Fruit fly (Drosophila melanogaster): Measurements from ENCODE around the gene stx.

Gene stx

dm6 chrX:10740953-10741500, 3.7 kb downstream of the stx start (continued):
- TF ChIP-seq acj6 (GFP tag; optimal IDR thresholded peaks at IDR 0.05) (no peak), CG11902 (GFP tag; optimal IDR thresholded peaks at IDR 0.05) (no peak), Lpt (GFP tag; optimal IDR thresholded peaks at IDR 0.05) (no peak), Sox14 (GFP tag; optimal IDR thresholded peaks at IDR 0.05) (no peak), Eip78C (GFP tag) (peak; percentile 83), Sox102F (GFP tag; optimal IDR thresholded peaks at IDR 0.05) (no peak), Eip75B (GFP tag; optimal IDR thresholded peaks at IDR 0.05) (peak; percentile 60), dac (GFP tag; optimal IDR thresholded peaks at IDR 0.05) (no peak), lz (GFP tag; optimal IDR thresholded peaks at IDR 0.05) (no peak), dsx (GFP tag; optimal IDR thresholded peaks at IDR 0.05; ENCODE audit: poor library complexity, severe bottlenecking) (no peak), Hr38 (GFP tag; optimal IDR thresholded peaks at IDR 0.05) (no peak), achi (GFP tag; optimal IDR thresholded peaks at IDR 0.05) (no peak), Met (GFP tag; optimal IDR thresholded peaks at IDR 0.05) (peak; percentile 46), Smox (GFP tag; optimal IDR thresholded peaks at IDR 0.05) (no peak), CG34406 (GFP tag; optimal IDR thresholded peaks at IDR 0.05) (peak; percentile 15)

dm6 chrX:10739614-10740436, 4.9 kb downstream of the stx start:
- peak; percentile 59 for TF ChIP-seq fkh (GFP tag; optimal IDR thresholded peaks at IDR 0.05)
- no peak for TF ChIP-seq CG11294 (GFP tag; IDR thresholded peaks at IDR 0.05)
- no peak for TF ChIP-seq CG4318 (GFP tag; optimal IDR thresholded peaks at IDR 0.05)
- TF ChIP-seq lz (GFP tag; optimal IDR thresholded peaks at IDR 0.05) = no peak
- peak; percentile 50 for TF ChIP-seq vri (GFP tag; optimal IDR thresholded peaks at IDR 0.05)
- TF ChIP-seq Smox (GFP tag; optimal IDR thresholded peaks at IDR 0.05) = no peak
- TF ChIP-seq salr (GFP tag; optimal IDR thresholded peaks at IDR 0.05) = no peak
- TF ChIP-seq pdm3 (GFP tag; optimal IDR thresholded peaks at IDR 0.05) = no peak
- no peak for TF ChIP-seq dac (GFP tag; optimal IDR thresholded peaks at IDR 0.05)
- no peak for TF ChIP-seq CG11762 (GFP tag; optimal IDR thresholded peaks at IDR 0.05; ENCODE audit: insufficient read depth)
- TF ChIP-seq topi (GFP tag; optimal IDR thresholded peaks at IDR 0.05) = no peak
- no peak for TF ChIP-seq Eip75B (GFP tag; optimal IDR thresholded peaks at IDR 0.05)

- TF ChIP-seq Hr39 (GFP tag; optimal IDR thresholded peaks at IDR 0.05) (no peak), pdm3 (GFP tag; optimal IDR thresholded peaks at IDR 0.05) (no peak), Blimp-1 (GFP tag; optimal IDR thresholded peaks at IDR 0.05) (no peak), CG3032 (tag; optimal IDR thresholded peaks at IDR 0.05) (no peak), net (GFP tag; optimal IDR thresholded peaks at IDR 0.05) (peak; percentile 20), CG32006 (GFP tag; optimal IDR thresholded peaks at IDR 0.05) (no peak), ss (GFP tag; optimal IDR thresholded peaks at IDR 0.05) (peak; percentile 52 to 68), vri (GFP tag; optimal IDR thresholded peaks at IDR 0.05) (peak; percentile 92), CG16779 (tag; optimal IDR thresholded peaks at IDR 0.05) (peak; percentile 10), Lpt (GFP tag; optimal IDR thresholded peaks at IDR 0.05) (no peak), CG8119 (GFP tag; IDR thresholded peaks at IDR 0.05) (peak; percentile 49; the same call in 2 of the 3 replicates), Met (GFP tag; optimal IDR thresholded peaks at IDR 0.05) (no peak), svp (GFP tag) (peak; percentile 67), CG6163 (GFP tag; IDR thresholded peaks at IDR 0.05) (peak; percentile 44; the same call in 2 of the 3 replicates), dsx (GFP tag; optimal IDR thresholded peaks at IDR 0.05; ENCODE audit: poor library complexity, severe bottlenecking) (peak; percentile 52), CG6808 (GFP tag; optimal IDR thresholded peaks at IDR 0.05) (peak; percentile 32), CG6854 (GFP tag; optimal IDR thresholded peaks at IDR 0.05) (peak; percentile 4), CG11902 (GFP tag; optimal IDR thresholded peaks at IDR 0.05) (no peak), achi (GFP tag; optimal IDR thresholded peaks at IDR 0.05) (no peak), Gug (GFP tag; IDR thresholded peaks at IDR 0.05) (0 out of 2 replicates have a peak, but pooled peaks have one; percentile 20), fkh (GFP tag; optimal IDR thresholded peaks at IDR 0.05) (peak; percentile 82), Eip78C (GFP tag) (peak; percentile 87), CG6276 (GFP tag; optimal IDR thresholded peaks at IDR 0.05) (peak; percentile 40), Ets21C (GFP tag; optimal IDR thresholded peaks at IDR 0.05) (no peak), eg (GFP tag; IDR thresholded peaks at IDR 0.05) (peak; percentile 62; the same call in 1 of the 3 replicates), CG9139 (GFP tag; optimal IDR thresholded peaks at IDR 0.05) (peak; percentile 44), Sox14 (GFP tag; optimal IDR thresholded peaks at IDR 0.05) (peak; percentile 71), CG15336 (GFP tag; IDR thresholded peaks at IDR 0.05) (peak; percentile 32; the same call in 1 of the 2 replicates), Sox102F (GFP tag; optimal IDR thresholded peaks at IDR 0.05) (no peak)
These were observed 5.8 kb downstream of the stx start for dm6 chrX:10738835-10739371.
